Fruit fly (Drosophila melanogaster) whole organism, embryonic: ENCODE measurements around the gene Fbw5.
A peak's percentile ranks its signal among the peaks of the same experiment; 100 is the strongest.

Experiments used
- Asciz ChIP-seq: fragments of 200-800 bp; sonication (Bioruptor generic); optimal IDR thresholded peaks from 2 replicates; lab custom pipeline; 2017; ENCODE audit warnings: missing biosample characterization, mild to moderate bottlenecking, missing genetic modification characterization, missing genetic modification reagents
- Bdp1 ChIP-seq: fragments of 200-800 bp; sonication (Bioruptor generic); optimal IDR thresholded peaks from 3 replicates; lab custom pipeline; 2016; ENCODE audit warnings: missing biosample characterization, missing genetic modification characterization
- CG11085 ChIP-seq: fragments of 200-800 bp; sonication (Bioruptor generic); IDR thresholded peaks from 2 replicates; pipeline ENCODE4 v1.3.6; 2022; ENCODE audit warnings: missing biosample characterization, missing genetic modification characterization
- CG12155 ChIP-seq: fragments of 200-800 bp; sonication (Bioruptor generic); optimal IDR thresholded peaks from 3 replicates; lab custom pipeline; 2016; ENCODE audit warnings: missing biosample characterization, missing genetic modification characterization
- CG12391 ChIP-seq: fragments of 200-800 bp; sonication (Bioruptor generic); optimal IDR thresholded peaks from 3 replicates; lab custom pipeline; 2018; ENCODE audit warnings: missing biosample characterization, mild to moderate bottlenecking, missing genetic modification characterization, moderate library complexity
- CG12769 ChIP-seq: fragments of 200-800 bp; sonication (Bioruptor generic); optimal IDR thresholded peaks from 2 replicates; lab custom pipeline; 2019; ENCODE audit warnings: missing biosample characterization, mild to moderate bottlenecking, missing genetic modification characterization, moderate library complexity
- CG1529 ChIP-seq: fragments of 200-800 bp; sonication (Bioruptor generic); optimal IDR thresholded peaks from 3 replicates; lab custom pipeline; 2018; ENCODE audit warnings: missing biosample characterization, missing genetic modification characterization
- CG17328 ChIP-seq: fragments of 200-800 bp; sonication (Bioruptor generic); IDR thresholded peaks from 2 replicates; pipeline ENCODE4 v1.3.6; 2022; ENCODE audit warnings: missing biosample characterization, missing genetic modification characterization
- CG17802 ChIP-seq: fragments of 200-800 bp; sonication (Bioruptor generic); optimal IDR thresholded peaks from 2 replicates; lab custom pipeline; 2018; ENCODE audit warnings: missing biosample characterization, mild to moderate bottlenecking, missing genetic modification characterization, moderate library complexity
- CG3065 ChIP-seq: fragments of 200-800 bp; sonication (Bioruptor generic); optimal IDR thresholded peaks from 2 replicates; lab custom pipeline; 2016; ENCODE audit warnings: missing biosample characterization, missing genetic modification characterization
- CG31441 ChIP-seq: fragments of 200-800 bp; sonication (Bioruptor generic); IDR thresholded peaks from 2 replicates; pipeline ENCODE4 v1.3.6; 2022; ENCODE audit warnings: missing biosample characterization, missing genetic modification characterization
- CG7786 ChIP-seq: fragments of 200-800 bp; sonication (Bioruptor generic); optimal IDR thresholded peaks from 2 replicates; lab custom pipeline; 2016; ENCODE audit warnings: missing biosample characterization, missing genetic modification characterization
- CG8944 ChIP-seq: fragments of 200-800 bp; sonication (Bioruptor generic); optimal IDR thresholded peaks from 3 replicates; lab custom pipeline; 2016; ENCODE audit warnings: missing biosample characterization, missing genetic modification characterization
- CHES-1-like ChIP-seq: fragments of 200-800 bp; sonication (Bioruptor generic); optimal IDR thresholded peaks from 2 replicates; lab custom pipeline; 2016; ENCODE audit warnings: missing biosample characterization, missing genetic modification characterization
- Dek ChIP-seq: fragments of 200-800 bp; sonication (Bioruptor generic); optimal IDR thresholded peaks from 3 replicates; lab custom pipeline; 2019; ENCODE audit warnings: missing biosample characterization, mild to moderate bottlenecking, missing genetic modification characterization, moderate library complexity
- Doc3 ChIP-seq: fragments of 200-800 bp; sonication (Bioruptor generic); IDR thresholded peaks from 3 replicates; pipeline ENCODE4 v1.3.6; 2022; ENCODE audit warnings: missing biosample characterization, missing genetic modification characterization; ENCODE audit not compliant: partially characterized antibody
- Dref ChIP-seq: fragments of 200-800 bp; sonication (Bioruptor generic); IDR thresholded peaks from 2 replicates; pipeline ENCODE4 v1.3.6; 2022; ENCODE audit warnings: missing biosample characterization, missing genetic modification characterization
- E2f2 ChIP-seq: fragments of 200-800 bp; sonication (Bioruptor generic); IDR thresholded peaks from 2 replicates; pipeline ENCODE4 v1.3.6; 2022; ENCODE audit warnings: missing biosample characterization, missing genetic modification characterization
- Elba2 ChIP-seq: fragments of 200-800 bp; sonication (Bioruptor generic); optimal IDR thresholded peaks from 3 replicates; lab custom pipeline; 2016; ENCODE audit warnings: missing biosample characterization, missing genetic modification characterization
- Fer3 ChIP-seq: fragments of 200-800 bp; sonication (Bioruptor generic); optimal IDR thresholded peaks from 2 replicates; lab custom pipeline; 2018; ENCODE audit warnings: missing biosample characterization, mild to moderate bottlenecking, missing genetic modification characterization, moderate library complexity
- Hand ChIP-seq: fragments of 200-800 bp; sonication (Bioruptor generic); optimal IDR thresholded peaks from 2 replicates; lab custom pipeline; 2017; ENCODE audit warnings: mild to moderate bottlenecking, missing biosample characterization, missing genetic modification reagents, missing genetic modification characterization
- Hey ChIP-seq: fragments of 200-800 bp; sonication (Bioruptor generic); optimal IDR thresholded peaks from 3 replicates; lab custom pipeline; 2018; ENCODE audit warnings: missing biosample characterization, mild to moderate bottlenecking, missing genetic modification characterization
- HmgZ ChIP-seq: fragments of 200-800 bp; sonication (Bioruptor generic); optimal IDR thresholded peaks from 2 replicates; lab custom pipeline; 2018; ENCODE audit warnings: missing biosample characterization, mild to moderate bottlenecking, missing genetic modification characterization
- Hr78 ChIP-seq, 2 experiments: fragments of 200-800 bp in 1 of 2; fragments of >200 bp in 1 of 2; sonication (Bioruptor generic) in 1 of 2; optimal IDR thresholded peaks; 2 replicates each; lab custom pipeline; 2017 to 2019; ENCODE audit warnings: missing biosample characterization in 2 of 2, missing genetic modification characterization in 2 of 2, mild to moderate bottlenecking in 1 of 2, moderate library complexity in 1 of 2
- NFAT ChIP-seq: fragments of 200-800 bp; sonication (Bioruptor generic); IDR thresholded peaks from 2 replicates; pipeline ENCODE4 v1.3.6; 2022; ENCODE audit warnings: missing biosample characterization, missing genetic modification characterization
- Nf-YC ChIP-seq: fragments of 200-800 bp; optimal IDR thresholded peaks from 3 replicates; lab custom pipeline; 2019; ENCODE audit warnings: missing biosample characterization, mild to moderate bottlenecking, missing genetic modification characterization, moderate library complexity
- NfI ChIP-seq: fragments of 200-800 bp; sonication (Bioruptor generic); optimal IDR thresholded peaks from 3 replicates; lab custom pipeline; 2018; ENCODE audit warnings: missing biosample characterization, mild to moderate bottlenecking, missing genetic modification characterization, moderate library complexity
- Spps ChIP-seq: fragments of 200-800 bp; sonication (Bioruptor generic); optimal IDR thresholded peaks from 2 replicates; lab custom pipeline; 2018; ENCODE audit warnings: missing biosample characterization, mild to moderate bottlenecking, missing genetic modification characterization
- Stat92E ChIP-seq, 3 experiments: fragments of >200 bp in 2 of 3; fragments of 200-800 bp in 1 of 3; sonication (Bioruptor generic) in 1 of 3; optimal IDR thresholded peaks; 2 replicates each; lab custom pipeline; 2017 to 2019; ENCODE audit warnings: missing biosample characterization in 3 of 3, missing genetic modification characterization in 3 of 3, mild to moderate bottlenecking in 1 of 3, moderate library complexity in 1 of 3
- TFAM ChIP-seq: fragments of 200-800 bp; sonication (Bioruptor generic); optimal IDR thresholded peaks from 2 replicates; lab custom pipeline; 2017; ENCODE audit warnings: missing biosample characterization, missing genetic modification characterization, inconsistent platforms
- Xrp1 ChIP-seq: fragments of 200-800 bp; sonication (Bioruptor generic); IDR thresholded peaks from 2 replicates; pipeline ENCODE4 v1.3.6; 2022; ENCODE audit warnings: missing biosample characterization, missing genetic modification characterization
- amos ChIP-seq: fragments of 200-800 bp; sonication (Bioruptor generic); IDR thresholded peaks from 2 replicates; pipeline ENCODE4 v1.3.6; 2022; ENCODE audit warnings: missing biosample characterization, missing genetic modification characterization; ENCODE audit not compliant: partially characterized antibody
- chm ChIP-seq: fragments of 200-800 bp; sonication (Bioruptor generic); IDR thresholded peaks from 2 replicates; pipeline ENCODE4 v1.3.6; 2022; ENCODE audit warnings: missing biosample characterization, missing genetic modification characterization
- crc ChIP-seq: fragments of 200-800 bp; sonication (Bioruptor generic); optimal IDR thresholded peaks from 2 replicates; lab custom pipeline; 2016; ENCODE audit warnings: missing biosample characterization, missing genetic modification characterization
- esg ChIP-seq: fragments of 200-800 bp; sonication (Bioruptor generic); conservative IDR thresholded peaks from 2 replicates; pipeline ENCODE4 v1.3.6; 2022; ENCODE audit warnings: missing biosample characterization, missing genetic modification characterization
- eve ChIP-seq, 2 experiments: fragments of >200 bp; optimal IDR thresholded peaks; 2 replicates each; lab custom pipeline; 2017; ENCODE audit warnings: missing biosample characterization in 2 of 2, missing genetic modification characterization in 2 of 2
- gfzf ChIP-seq: fragments of 200-800 bp; sonication (Bioruptor generic); optimal IDR thresholded peaks from 2 replicates; lab custom pipeline; 2016; ENCODE audit warnings: missing biosample characterization, mild to moderate bottlenecking, missing genetic modification characterization, moderate library complexity
- grau ChIP-seq: fragments of 200-800 bp; optimal IDR thresholded peaks from 3 replicates; lab custom pipeline; 2019; ENCODE audit warnings: missing biosample characterization, mild to moderate bottlenecking, missing genetic modification characterization, moderate library complexity
- h ChIP-seq: fragments of >200 bp; optimal IDR thresholded peaks from 2 replicates; lab custom pipeline; 2017
- hb ChIP-seq: fragments of 200-800 bp; sonication (Bioruptor generic); IDR thresholded peaks from 3 replicates; pipeline ENCODE4 v1.3.6; 2022; ENCODE audit warnings: missing biosample characterization, missing genetic modification characterization; ENCODE audit not compliant: partially characterized antibody
- hkb ChIP-seq, 2 experiments: fragments of 200-800 bp in 1 of 2; fragments of >200 bp in 1 of 2; sonication (Bioruptor generic) in 1 of 2; IDR thresholded peaks in 1 of 2; optimal IDR thresholded peaks in 1 of 2; 2 replicates each; pipeline versions ENCODE4 v1.3.6 to Lab custom; 2017 to 2022; ENCODE audit warnings: missing biosample characterization in 1 of 2, missing genetic modification characterization in 1 of 2
- insv ChIP-seq, 2 experiments: fragments of 200-800 bp; sonication (Bioruptor generic); optimal IDR thresholded peaks; 3 replicates each; lab custom pipeline; 2016 to 2018; ENCODE audit warnings: missing biosample characterization in 2 of 2, missing genetic modification characterization in 2 of 2
- knrl ChIP-seq: fragments of 200-800 bp; sonication (Bioruptor generic); IDR thresholded peaks from 3 replicates; pipeline ENCODE4 v1.3.6; 2022; ENCODE audit warnings: missing biosample characterization, missing genetic modification characterization; ENCODE audit not compliant: partially characterized antibody
- lmd ChIP-seq: fragments of 200-800 bp; sonication (Bioruptor generic); IDR thresholded peaks from 2 replicates; pipeline ENCODE4 v1.3.6; 2022; ENCODE audit warnings: missing biosample characterization, missing genetic modification characterization
- nau ChIP-seq: fragments of 200-800 bp; sonication (Bioruptor generic); optimal IDR thresholded peaks from 3 replicates; lab custom pipeline; 2017; ENCODE audit warnings: missing biosample characterization, mild to moderate bottlenecking, missing genetic modification characterization, missing genetic modification reagents
- otp ChIP-seq: fragments of 200-800 bp; sonication (Bioruptor generic); IDR thresholded peaks from 3 replicates; pipeline ENCODE4, ENCODE4 v1.3.6; 2022; ENCODE audit warnings: missing biosample characterization, missing genetic modification characterization
- p53 ChIP-seq: fragments of 200-800 bp; sonication (Bioruptor generic); optimal IDR thresholded peaks from 2 replicates; lab custom pipeline; 2016; ENCODE audit warnings: missing biosample characterization, missing genetic modification characterization
- sens-2 ChIP-seq: fragments of 200-800 bp; sonication (Bioruptor generic); IDR thresholded peaks from 2 replicates; pipeline ENCODE4 v1.3.6; 2022; ENCODE audit warnings: missing biosample characterization, missing genetic modification characterization
- sr ChIP-seq: fragments of 200-800 bp; sonication (Bioruptor generic); IDR thresholded peaks from 3 replicates; pipeline ENCODE4 v1.3.6; 2022; ENCODE audit warnings: missing biosample characterization, missing genetic modification characterization
- tx ChIP-seq: fragments of 200-800 bp; sonication (Bioruptor generic); optimal IDR thresholded peaks from 2 replicates; lab custom pipeline; 2016; ENCODE audit warnings: missing biosample characterization, missing genetic modification characterization

Fbw5 gene

dm6 chr2L:6037830-6038229, 27.9 kb downstream of the Fbw5 start, which contains the start of the genes CG9117 and CG31643 (continued):
- TF ChIP-seq tx (peak; percentile 58), Asciz (no peak), CG11085 (GFP tag; lab: Robert Waterston, UW) (no peak), sr (no peak), Dek (tag; lab: Kevin White, UChicago) (peak; percentile 10), nau (GFP tag; lab: Kevin White, UChicago) (no peak), CG8944 (GFP tag; lab: Kevin White, UChicago) (peak; percentile 54), Bdp1 (GFP tag; lab: Kevin White, UChicago) (peak; percentile 29), CG17328 (GFP tag; lab: Robert Waterston, UW) (peak; percentile 31; the same call in 1 of the 2 replicates), amos (GFP tag; lab: Robert Waterston, UW) (no peak), CHES-1-like (GFP tag; lab: Kevin White, UChicago) (peak; percentile 70), NfI (GFP tag; lab: Kevin White, UChicago) (peak; percentile 63), Hey (tag; lab: Kevin White, UChicago) (no peak), Fer3 (tag; lab: Kevin White, UChicago) (peak; percentile 48), Stat92E (GFP tag; optimal IDR thresholded peaks at IDR 0.05; lab: Kevin White, UChicago) (no peak), CG7786 (GFP tag; lab: Kevin White, UChicago) (peak; percentile 55), CG12769 (no peak), chm (GFP tag; lab: Robert Waterston, UW) (no peak), CG31441 (GFP tag; lab: Robert Waterston, UW) (no peak), hkb (optimal IDR thresholded peaks at IDR 0.05; lab: Kevin White, UChicago) (no peak), hkb (GFP tag; IDR thresholded peaks at IDR 0.05; lab: Robert Waterston, UW) (peak; percentile 45; the same call in 1 of the 2 replicates), eve (GFP tag; optimal IDR thresholded peaks at IDR 0.05; lab: Kevin White, UChicago) (no peak), gfzf (GFP tag; lab: Kevin White, UChicago) (peak; percentile 16), Dref (no peak), CG12155 (GFP tag; lab: Kevin White, UChicago) (peak; percentile 71), hb (no peak), p53 (GFP tag; lab: Kevin White, UChicago) (no peak), sens-2 (GFP tag; lab: Robert Waterston, UW) (no peak), CG1529 (no peak), Nf-YC (tag; lab: Kevin White, UChicago) (no peak), esg (GFP tag; lab: Robert Waterston, UW) (0 out of 2 replicates have a peak, but pooled peaks have one; percentile 7), CG3065 (GFP tag; lab: Kevin White, UChicago) (no peak), CG17802 (no peak), Xrp1 (GFP tag; lab: Robert Waterston, UW) (peak; percentile 58), lmd (GFP tag; lab: Robert Waterston, UW) (peak; percentile 25; the same call in 1 of the 2 replicates), HmgZ (tag; lab: Kevin White, UChicago) (peak; percentile 78), h (lab: Kevin White, UChicago) (no peak), Hr78 (GFP tag; optimal IDR thresholded peaks at IDR 0.05; lab: Kevin White, UChicago) (no peak), insv (GFP tag; optimal IDR thresholded peaks at IDR 0.05; lab: Kevin White, UChicago) (no peak), Doc3 (GFP tag; lab: Robert Waterston, UW) (peak; percentile 31; the same call in 1 of the 3 replicates), Spps (tag; lab: Kevin White, UChicago) (no peak), grau (tag; lab: Kevin White, UChicago) (peak; percentile 56), TFAM (GFP tag; lab: Kevin White, UChicago) (no peak), Elba2 (GFP tag; lab: Kevin White, UChicago) (peak; percentile 10), Hand (no peak), CG12391 (tag; lab: Kevin White, UChicago) (peak; percentile 76), crc (GFP tag; lab: Kevin White, UChicago) (peak; percentile 4), knrl (GFP tag; lab: Robert Waterston, UW) (no peak), NFAT (GFP tag; lab: Robert Waterston, UW) (no peak), E2f2 (GFP tag; lab: Robert Waterston, UW) (peak; percentile 28), otp (GFP tag; lab: Robert Waterston, UW) (no peak)
